Worm (Caenorhabditis elegans) whole organism, midembryonic: Measurements from ENCODE around the gene C44B7.7.
"Not testable (repeated sequence)": the region's sequence is repeated elsewhere in the genome, so short reads cannot be mapped to it uniquely, and the experiment has no call there.

Experiments used
- T22C8.4 ChIP-seq: fragments of 200-800 bp; sonication (Bioruptor generic); IDR thresholded peaks from 2 replicates; pipeline ENCODE4 v1.3.6; 2022; ENCODE audit warnings: missing genetic modification characterization, missing compliant biosample characterization
- cog-1 ChIP-seq: sonication (generic microtip); optimal IDR thresholded peaks from 2 replicates; lab custom pipeline; 2016; ENCODE audit warnings: missing genetic modification characterization, missing compliant biosample characterization
- flt-1 ChIP-seq: fragments of 200-800 bp; sonication (Bioruptor generic); IDR thresholded peaks from 2 replicates; pipeline ENCODE4 v1.3.6; 2022; ENCODE audit warnings: missing genetic modification characterization, missing compliant biosample characterization
- klf-2 ChIP-seq: fragments of 200-800 bp; sonication (Bioruptor generic); conservative IDR thresholded peaks from 2 replicates; pipeline ENCODE4 v1.3.6; 2022; ENCODE audit warnings: missing genetic modification reagents, missing genetic modification characterization, missing compliant biosample characterization
- med-1 ChIP-seq: sonication (generic microtip); optimal IDR thresholded peaks from 2 replicates; lab custom pipeline; 2017; ENCODE audit warnings: missing genetic modification characterization, mild to moderate bottlenecking, missing compliant biosample characterization, antibody characterized with exemption, missing genetic modification reagents; ENCODE audit not compliant: insufficient read depth
- ref-1 ChIP-seq: fragments of 200-800 bp; sonication (Bioruptor generic); conservative IDR thresholded peaks from 2 replicates; pipeline ENCODE4 v1.3.6; 2022; ENCODE audit warnings: missing genetic modification reagents, missing genetic modification characterization, missing compliant biosample characterization
- tab-1 ChIP-seq: fragments of 200-800 bp; sonication (Bioruptor generic); IDR thresholded peaks from 2 replicates; pipeline ENCODE4 v1.3.6; 2022; ENCODE audit warnings: missing genetic modification characterization, missing compliant biosample characterization
- ztf-23 ChIP-seq: fragments of 200-800 bp; sonication (Bioruptor generic); IDR thresholded peaks from 2 replicates; pipeline ENCODE4 v1.3.6; 2022; ENCODE audit warnings: missing genetic modification reagents, missing genetic modification characterization, missing compliant biosample characterization
- ztf-29 ChIP-seq: fragments of 200-800 bp; sonication (Bioruptor generic); IDR thresholded peaks from 2 replicates; pipeline ENCODE4 v1.3.6; 2022; ENCODE audit warnings: missing genetic modification reagents, missing genetic modification characterization, missing compliant biosample characterization

The C44B7.7 gene

ce11 chrII:6915875-6916274 lies 35.9 kb upstream of the C44B7.7 start, which contains the start of gene B0252.8:
TSS of gene B0252.8 (plus strand) at chrII:6916166.
- TF ChIP-seq ref-1 (GFP tag; lab: Robert Waterston, UW) (no peak), cog-1 (tag; lab: Kevin White, UChicago) (no peak), T22C8.4 (GFP tag; lab: Robert Waterston, UW) (no peak), ztf-23 (GFP tag; lab: Robert Waterston, UW) (no peak), ztf-29 (GFP tag; lab: Robert Waterston, UW) (no peak), flt-1 (no peak), med-1 (no peak), tab-1 (no peak), klf-2 (GFP tag; lab: Robert Waterston, UW) (no peak)

- TF ChIP-seq klf-2 (GFP tag; lab: Robert Waterston, UW) (peak; percentile 82), flt-1 (peak; percentile 92), T22C8.4 (GFP tag; lab: Robert Waterston, UW) (no peak), med-1 (no peak), cog-1 (tag; lab: Kevin White, UChicago) (peak; percentile 52), tab-1 (no peak), ztf-23 (GFP tag; lab: Robert Waterston, UW) (peak; percentile 90), ref-1 (GFP tag; lab: Robert Waterston, UW) (0 out of 2 replicates have a peak, but pooled peaks have one; percentile 42), ztf-29 (GFP tag; lab: Robert Waterston, UW) (no peak)
Observed at ce11 chrII:6913309-6913708, 33.3 kb upstream of the C44B7.7 start, which contains the start of gene cyn-10. TSS of gene cyn-10 (minus strand) at chrII:6913365.

- no peak for TF ChIP-seq T22C8.4 (GFP tag; lab: Robert Waterston, UW)
- no peak for TF ChIP-seq klf-2 (GFP tag; lab: Robert Waterston, UW)
- TF ChIP-seq cog-1 (tag; lab: Kevin White, UChicago), result no peak
- no peak for TF ChIP-seq flt-1
- no peak for TF ChIP-seq ztf-23 (GFP tag; lab: Robert Waterston, UW)
- no peak for TF ChIP-seq med-1
Observed at ce11 chrII:6909568-6910122, 29.7 kb upstream of the C44B7.7 start, which contains the start of gene asm-1. TSS of gene asm-1 (plus strand) at chrII:6910072.

ce11 chrII:6908689-6909088 lies 28.7 kb upstream of the C44B7.7 start:
- TF ChIP-seq ref-1 (GFP tag; lab: Robert Waterston, UW) (no peak), med-1 (no peak), tab-1 (no peak), klf-2 (GFP tag; lab: Robert Waterston, UW) (no peak), flt-1 (no peak), T22C8.4 (GFP tag; lab: Robert Waterston, UW) (no peak), ztf-23 (GFP tag; lab: Robert Waterston, UW) (no peak), ztf-29 (GFP tag; lab: Robert Waterston, UW) (no peak), cog-1 (tag; lab: Kevin White, UChicago) (no peak)

ce11 chrII:6907657-6908056 lies 27.7 kb upstream of the C44B7.7 start, which contains the start of gene B0252.3:
TSS of gene B0252.3 (minus strand) at chrII:6907757.
- not testable (repeated sequence) for TF ChIP-seq flt-1; cog-1 (tag; lab: Kevin White, UChicago); med-1

- TF ChIP-seq T22C8.4 (GFP tag; lab: Robert Waterston, UW) (no peak), ztf-29 (GFP tag; lab: Robert Waterston, UW) (no peak), tab-1 (no peak), klf-2 (GFP tag; lab: Robert Waterston, UW) (no peak), ref-1 (GFP tag; lab: Robert Waterston, UW) (no peak), flt-1 (no peak), ztf-23 (GFP tag; lab: Robert Waterston, UW) (no peak), med-1 (no peak), cog-1 (tag; lab: Kevin White, UChicago) (no peak)
Observed at ce11 chrII:6901795-6902194, 21.8 kb upstream of the C44B7.7 start, which contains the start of gene psmd-9. TSS of gene psmd-9 (plus strand) at chrII:6902095.

ce11 chrII:6900708-6901107 lies 20.7 kb upstream of the C44B7.7 start:
- no peak for TF ChIP-seq ztf-29 (GFP tag; lab: Robert Waterston, UW)
- TF ChIP-seq flt-1, result no peak
- no peak for TF ChIP-seq med-1
- TF ChIP-seq ztf-23 (GFP tag; lab: Robert Waterston, UW), result no peak
- TF ChIP-seq tab-1, result no peak
- TF ChIP-seq klf-2 (GFP tag; lab: Robert Waterston, UW), result no peak
- TF ChIP-seq ref-1 (GFP tag; lab: Robert Waterston, UW), result no peak
- TF ChIP-seq T22C8.4 (GFP tag; lab: Robert Waterston, UW), result no peak
- no peak for TF ChIP-seq cog-1 (tag; lab: Kevin White, UChicago)

ce11 chrII:6898017-6898779 lies 18.2 kb upstream of the C44B7.7 start, which contains the start of gene hrpl-1:
TSS of gene hrpl-1 (plus strand) at chrII:6898729.
- TF ChIP-seq ztf-23 (GFP tag; lab: Robert Waterston, UW) (peak; percentile 65; the same call in 1 of the 2 replicates), cog-1 (tag; lab: Kevin White, UChicago) (no peak), med-1 (peak; percentile 79), ztf-29 (GFP tag; lab: Robert Waterston, UW) (peak; percentile 43; the same call in 1 of the 2 replicates), klf-2 (GFP tag; lab: Robert Waterston, UW) (peak; percentile 56; the same call in 1 of the 2 replicates), tab-1 (peak; percentile 74; the same call in 1 of the 2 replicates), flt-1 (peak; percentile 88), T22C8.4 (GFP tag; lab: Robert Waterston, UW) (0 out of 2 replicates have a peak, but pooled peaks have one; percentile 20), ref-1 (GFP tag; lab: Robert Waterston, UW) (peak; percentile 57)

ce11 chrII:6897507-6897906 lies 17.5 kb upstream of the C44B7.7 start, which contains the start of gene C44B7.11:
TSS of gene C44B7.11 (minus strand) at chrII:6897540.
- no peak for TF ChIP-seq cog-1 (tag; lab: Kevin White, UChicago)
- TF ChIP-seq ztf-29 (GFP tag; lab: Robert Waterston, UW), result no peak
- no peak for TF ChIP-seq T22C8.4 (GFP tag; lab: Robert Waterston, UW)
- TF ChIP-seq ref-1 (GFP tag; lab: Robert Waterston, UW), result no peak
- no peak for TF ChIP-seq klf-2 (GFP tag; lab: Robert Waterston, UW)
- TF ChIP-seq ztf-23 (GFP tag; lab: Robert Waterston, UW), result no peak
- TF ChIP-seq med-1, result no peak
- TF ChIP-seq tab-1, result no peak
- no peak for TF ChIP-seq flt-1
